Worm (Caenorhabditis elegans) whole organism, dauer: ENCODE measurements around the gene idpp-15.

Source experiments
- unc-62 ChIP-seq: sonication (generic microtip); optimal IDR thresholded peaks from 2 replicates; lab custom pipeline; 2017; ENCODE audit warnings: missing biosample characterization, missing genetic modification reagents, missing genetic modification characterization

idpp-15 gene

ce11 chrIII:8524773-8525172 is at the start of gene idpp-15:
Gene idpp-15, plus strand, starts transcription at chrIII:8525073.
- TF ChIP-seq unc-62, result no peak

DNA sequence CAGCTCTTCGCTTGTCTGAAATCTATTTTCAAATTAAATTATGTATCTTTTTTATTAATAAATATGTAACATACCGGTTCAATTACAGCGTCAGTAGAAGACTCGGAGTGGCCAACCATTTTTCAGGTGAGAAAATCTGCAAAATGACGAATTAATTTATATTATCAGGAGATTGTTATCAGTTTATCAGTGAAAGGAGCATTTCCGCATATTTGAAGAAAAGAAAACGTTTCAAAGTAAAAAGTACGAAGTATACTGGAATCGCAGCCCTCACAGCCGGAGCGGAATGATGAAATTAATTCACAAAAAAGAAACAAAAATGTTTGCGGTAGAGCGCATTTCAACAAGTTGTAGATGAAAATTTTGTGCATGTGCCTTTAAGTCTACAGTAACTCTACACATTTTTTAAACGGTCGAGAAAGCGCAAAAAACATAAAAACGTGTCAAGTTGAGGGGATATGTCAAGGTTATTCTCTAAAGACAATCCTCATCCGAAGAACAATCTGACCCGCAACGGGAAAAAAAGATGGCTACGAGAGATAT is 45.5 kb upstream of the idpp-15 start:
- TF ChIP-seq unc-62, result no peak

ce11 chrIII:8480355-8480754 is 44.5 kb upstream of the idpp-15 start, which contains the start of gene F42H10.6:
Gene F42H10.6, minus strand, starts transcription at chrIII:8480455.
- no peak for TF ChIP-seq unc-62

ce11 chrIII:8483853-8484252 is 41.0 kb upstream of the idpp-15 start, which contains the start of gene F42H10.3:
Gene F42H10.3, plus strand, starts transcription at chrIII:8484153.
- no peak for TF ChIP-seq unc-62

DNA sequence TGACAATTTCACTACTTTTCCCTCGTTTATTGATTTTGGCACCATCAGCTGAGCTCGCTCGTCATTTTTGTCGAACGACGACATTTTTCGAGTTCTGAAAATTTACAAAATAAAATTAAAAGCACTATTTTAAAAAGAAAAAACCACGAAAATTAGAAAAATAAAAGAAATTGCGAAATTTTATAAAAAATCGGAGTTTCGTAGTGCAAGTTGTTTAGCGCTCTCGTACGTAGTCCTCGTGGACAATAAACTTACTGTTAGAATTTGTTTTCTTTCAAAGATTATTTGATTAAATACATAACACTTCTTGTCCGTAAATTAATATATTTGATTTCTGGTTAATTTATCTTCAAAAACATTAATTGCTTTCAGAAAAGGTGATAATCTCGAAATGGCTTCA is 34.6 kb upstream of the idpp-15 start, which contains the start of the genes ess-2 and F42H10.2:
TSS of gene ess-2 (minus strand) at position 99 of the 400 bp plus-strand sequence.
TSS of gene F42H10.2 (plus strand) at position 367 of the 400 bp plus-strand sequence.
- no peak for TF ChIP-seq unc-62

- no peak for TF ChIP-seq unc-62
Measured at ce11 chrIII:8491945-8492344, 32.9 kb upstream of the idpp-15 start.

ce11 chrIII:8494708-8495107 is 30.2 kb upstream of the idpp-15 start, which contains the start of gene pac-1:
Gene pac-1, plus strand, starts transcription at chrIII:8495008.
- no peak for TF ChIP-seq unc-62

- TF ChIP-seq unc-62, result no peak
Measured at ce11 chrIII:8503341-8503740, 21.5 kb upstream of the idpp-15 start.

DNA sequence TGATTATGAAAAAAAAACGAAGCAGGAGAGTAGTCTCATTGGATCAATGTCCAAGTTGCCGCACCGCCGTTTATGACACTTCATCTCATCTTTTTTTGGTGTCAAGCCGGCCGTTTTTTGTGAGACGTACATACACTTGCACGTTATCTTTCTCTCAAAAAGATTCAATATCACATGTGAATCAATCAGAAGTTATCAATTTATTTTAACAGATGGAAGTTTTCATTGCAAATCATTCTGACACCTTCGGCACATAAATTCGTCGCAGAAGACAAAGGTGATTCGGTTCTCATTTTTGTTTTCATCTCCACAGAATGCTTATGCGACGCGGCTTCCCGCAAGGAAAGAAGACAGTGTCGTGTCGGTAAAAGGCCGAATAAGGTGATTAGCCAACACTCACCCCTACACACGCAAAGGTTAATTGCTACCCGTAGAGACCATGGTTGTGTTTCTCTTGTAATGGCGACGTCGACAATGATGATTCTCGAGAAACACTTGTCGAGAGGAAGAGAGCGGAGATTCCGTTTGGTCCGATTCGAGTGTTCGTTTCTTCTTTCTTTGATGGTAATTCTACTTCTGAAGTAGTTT is 20.6 kb upstream of the idpp-15 start:
- TF ChIP-seq unc-62, result no peak

- no peak for TF ChIP-seq unc-62
Measured at ce11 chrIII:8506348-8506747, 18.5 kb upstream of the idpp-15 start.

DNA sequence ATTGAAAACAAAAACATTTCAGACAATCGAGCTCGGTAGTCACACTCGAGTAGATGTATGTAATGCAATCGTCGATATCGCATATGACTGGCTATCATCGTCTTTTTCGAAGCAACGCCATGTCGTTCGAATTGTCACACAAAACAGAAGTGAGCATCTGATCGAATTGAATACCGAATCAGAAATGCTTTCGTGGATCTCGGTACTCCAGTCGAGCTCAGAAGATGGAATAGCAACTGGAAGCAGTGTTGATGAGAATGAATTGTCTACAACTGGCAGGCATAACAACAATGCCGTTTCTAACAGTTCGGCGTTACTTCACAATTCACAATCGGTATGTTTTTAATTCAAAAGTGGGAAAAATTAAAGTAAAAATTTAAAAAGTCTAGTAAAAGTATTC is 15.7 kb upstream of the idpp-15 start:
- no peak for TF ChIP-seq unc-62

DNA sequence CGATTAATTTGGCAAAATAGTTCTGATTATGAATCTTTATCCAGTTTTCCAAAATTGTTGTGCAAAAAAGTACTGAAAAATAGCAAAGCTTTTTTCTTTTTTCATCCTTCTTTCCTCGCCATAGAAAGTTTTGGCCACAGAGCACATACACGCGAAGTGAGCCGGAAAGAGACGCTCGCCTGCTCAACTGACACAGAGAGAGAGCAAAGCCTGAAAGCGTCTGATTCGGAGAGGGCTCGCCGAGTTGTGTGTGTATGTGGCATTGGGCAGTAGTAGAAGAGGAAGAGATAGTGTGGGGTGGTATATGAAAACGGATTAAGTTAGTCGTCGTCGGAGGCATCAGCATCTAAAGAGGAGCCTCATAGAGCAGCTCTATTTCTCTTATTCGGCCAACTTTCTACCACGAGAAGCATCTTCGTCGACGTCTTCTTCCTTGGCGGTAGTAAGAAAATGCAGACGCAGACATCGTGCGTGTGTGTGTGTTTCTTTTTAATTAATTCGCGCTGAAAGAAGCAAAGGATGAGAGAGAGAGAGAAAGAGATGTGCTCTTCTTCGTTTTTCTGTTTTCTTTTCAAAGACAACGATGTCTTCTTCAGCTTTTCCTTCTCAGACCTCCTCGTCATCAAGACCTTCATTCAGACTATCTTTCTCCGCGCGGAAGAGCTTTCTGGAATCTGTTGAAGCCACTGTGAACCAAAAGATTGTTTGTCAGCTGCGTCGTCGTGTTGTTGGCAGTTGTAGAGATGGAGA is 15.1 kb upstream of the idpp-15 start:
- no peak for TF ChIP-seq unc-62

ce11 chrIII:8511711-8512110 is 13.2 kb upstream of the idpp-15 start:
- no peak for TF ChIP-seq unc-62

ce11 chrIII:8512279-8512942 is 12.5 kb upstream of the idpp-15 start:
- TF ChIP-seq unc-62, result no peak

DNA sequence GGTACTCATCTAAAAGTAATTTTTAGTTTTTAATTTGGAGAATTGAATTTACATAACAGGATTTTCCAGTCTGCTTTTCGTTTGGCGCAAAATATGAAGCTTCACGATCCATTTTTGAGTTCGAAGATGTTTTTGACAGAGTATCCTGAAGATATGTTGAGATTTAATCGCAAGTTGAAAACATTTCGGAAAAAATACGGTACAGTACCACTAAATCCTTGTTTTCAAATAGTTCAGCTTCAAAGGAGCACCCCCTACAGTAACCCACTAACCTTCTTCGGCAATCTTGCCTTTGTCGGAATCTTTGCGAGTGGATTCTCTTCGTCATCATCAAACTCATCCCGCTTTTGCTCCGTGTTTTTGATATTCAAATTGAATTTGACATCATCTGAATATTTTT is 5.9 kb upstream of the idpp-15 start:
- TF ChIP-seq unc-62, result no peak

DNA sequence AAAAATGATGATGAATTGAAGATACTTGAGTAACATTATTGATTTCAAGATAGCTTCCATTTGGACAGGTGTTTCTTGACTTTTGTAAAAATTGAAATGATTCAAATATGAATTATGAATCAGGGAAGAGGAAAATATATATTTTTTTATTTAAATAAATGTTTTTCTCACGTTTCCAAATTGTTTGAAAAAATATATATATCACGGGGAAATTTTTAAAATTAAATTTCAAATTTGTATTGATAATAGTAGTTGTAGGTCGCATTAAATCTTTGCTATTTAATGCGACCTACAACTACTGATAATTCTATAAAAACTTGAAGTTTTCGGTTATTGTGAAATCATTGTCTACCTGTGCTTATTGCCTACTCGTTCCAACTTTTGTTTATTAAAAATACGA is 5.0 kb upstream of the idpp-15 start, which contains the start of gene ZC21.8:
TSS of gene ZC21.8 (minus strand) at position 101 of the 400 bp plus-strand sequence.
- TF ChIP-seq unc-62, result no peak

ce11 chrIII:8520589-8520988 is 4.3 kb upstream of the idpp-15 start:
- no peak for TF ChIP-seq unc-62
